Worm (Caenorhabditis elegans) whole organism, young adult: ENCODE results near the gene R12B2.2.

Source experiments
- F22D6.2 ChIP-seq: sonication (generic microtip); optimal IDR thresholded peaks from 2 replicates; lab custom pipeline; 2016; ENCODE audit warnings: mild to moderate bottlenecking, missing genetic modification characterization, missing compliant biosample characterization
- F33H1.4 ChIP-seq: fragments of 200-800 bp; sonication (Bioruptor generic); IDR thresholded peaks from 2 replicates; pipeline ENCODE4 v1.3.6; 2022; ENCODE audit warnings: missing genetic modification reagents, missing genetic modification characterization, missing compliant biosample characterization
- F39B2.1 ChIP-seq: fragments of 200-800 bp; sonication (Bioruptor generic); IDR thresholded peaks from 2 replicates; pipeline ENCODE4 v1.3.6; 2022; ENCODE audit warnings: missing genetic modification reagents, missing genetic modification characterization, missing compliant biosample characterization
- F52B5.7 ChIP-seq: sonication (generic microtip); optimal IDR thresholded peaks from 2 replicates; lab custom pipeline; 2016; ENCODE audit warnings: mild to moderate bottlenecking, missing genetic modification characterization, missing compliant biosample characterization
- F57A8.1 ChIP-seq: fragments of 200-800 bp; sonication (Bioruptor generic); optimal IDR thresholded peaks from 2 replicates; lab custom pipeline; 2018; ENCODE audit warnings: mild to moderate bottlenecking, missing genetic modification characterization, moderate library complexity, missing compliant biosample characterization
- K11D2.4 ChIP-seq: fragments of 200-800 bp; sonication (Bioruptor generic); IDR thresholded peaks from 2 replicates; pipeline ENCODE4 v1.3.6; 2022; ENCODE audit warnings: missing genetic modification reagents, missing genetic modification characterization, missing compliant biosample characterization
- K12H6.12 ChIP-seq: fragments of 200-800 bp; sonication (Bioruptor generic); optimal IDR thresholded peaks from 2 replicates; lab custom pipeline; 2018; ENCODE audit warnings: mild to moderate bottlenecking, missing genetic modification characterization, missing compliant biosample characterization
- T07F8.4 ChIP-seq: sonication (generic microtip); optimal IDR thresholded peaks from 2 replicates; lab custom pipeline; 2016; ENCODE audit warnings: mild to moderate bottlenecking, missing genetic modification characterization, moderate library complexity, missing compliant biosample characterization
- Y56A3A.18 ChIP-seq: fragments of 200-800 bp; sonication (Bioruptor generic); IDR thresholded peaks from 2 replicates; pipeline ENCODE4 v1.3.6; 2022; ENCODE audit warnings: missing genetic modification reagents, missing genetic modification characterization, missing compliant biosample characterization
- ZK185.1 ChIP-seq: sonication (generic microtip); optimal IDR thresholded peaks from 2 replicates; lab custom pipeline; 2016; ENCODE audit warnings: mild to moderate bottlenecking, missing genetic modification characterization, missing compliant biosample characterization; ENCODE audit not compliant: poor library complexity, severe bottlenecking
- aptf-3 ChIP-seq: fragments of 200-800 bp; sonication (Bioruptor generic); IDR thresholded peaks from 2 replicates; pipeline ENCODE4 v1.3.6; 2022; ENCODE audit warnings: missing genetic modification characterization, missing compliant biosample characterization
- athp-1 ChIP-seq: sonication (generic microtip); optimal IDR thresholded peaks from 2 replicates; lab custom pipeline; 2017; ENCODE audit warnings: mild to moderate bottlenecking, missing genetic modification characterization, missing compliant biosample characterization
- attf-5 ChIP-seq: fragments of 200-800 bp; sonication (Bioruptor generic); optimal IDR thresholded peaks from 2 replicates; lab custom pipeline; 2018; ENCODE audit warnings: mild to moderate bottlenecking, missing genetic modification characterization, missing compliant biosample characterization
- bed-1 ChIP-seq: fragments of 200-800 bp; sonication (Bioruptor generic); IDR thresholded peaks from 2 replicates; pipeline ENCODE4 v1.3.6; 2022; ENCODE audit warnings: missing genetic modification reagents, missing genetic modification characterization, missing compliant biosample characterization
- ceh-27 ChIP-seq: fragments of 200-800 bp; sonication (Bioruptor generic); optimal IDR thresholded peaks from 2 replicates; lab custom pipeline; 2018; ENCODE audit warnings: mild to moderate bottlenecking, missing genetic modification characterization, moderate library complexity, missing compliant biosample characterization
- ceh-91 ChIP-seq: fragments of 200-800 bp; sonication (Bioruptor generic); IDR thresholded peaks from 2 replicates; pipeline ENCODE4 v1.3.6; 2022; ENCODE audit warnings: missing genetic modification reagents, missing genetic modification characterization, missing compliant biosample characterization
- efl-1 ChIP-seq: fragments of 150-350 bp; optimal IDR thresholded peaks from 2 replicates; lab custom pipeline; 2014; ENCODE audit warnings: missing biosample characterization, missing genetic modification reagents, missing genetic modification characterization
- egl-44 ChIP-seq: fragments of 200-800 bp; sonication (Bioruptor generic); IDR thresholded peaks from 2 replicates; pipeline ENCODE4 v1.3.6; 2022; ENCODE audit warnings: missing genetic modification reagents, missing genetic modification characterization, missing compliant biosample characterization
- ets-4 ChIP-seq: fragments of 200-800 bp; sonication (Bioruptor generic); optimal IDR thresholded peaks from 2 replicates; lab custom pipeline; 2018; ENCODE audit warnings: mild to moderate bottlenecking, missing genetic modification characterization, missing compliant biosample characterization
- hsf-1 ChIP-seq: fragments of 200-800 bp; sonication (Bioruptor generic); IDR thresholded peaks from 2 replicates; pipeline ENCODE4 v1.3.6; 2022; ENCODE audit warnings: missing genetic modification reagents, missing genetic modification characterization, missing compliant biosample characterization
- let-607 ChIP-seq, 2 experiments: fragments of 200-800 bp in 1 of 2; sonication (Bioruptor generic) in 1 of 2; sonication (generic microtip) in 1 of 2; optimal IDR thresholded peaks; 2 replicates each; lab custom pipeline; 2016 to 2018; ENCODE audit warnings: mild to moderate bottlenecking in 2 of 2, missing compliant biosample characterization in 2 of 2, missing genetic modification characterization in 2 of 2, moderate library complexity in 2 of 2, missing genotype in 1 of 2
- lin-26 ChIP-seq: fragments of 200-800 bp; sonication (Bioruptor generic); IDR thresholded peaks from 2 replicates; pipeline ENCODE4 v1.3.6; 2022; ENCODE audit warnings: missing genetic modification reagents, missing genetic modification characterization, missing compliant biosample characterization
- lin-40 ChIP-seq: sonication (generic microtip); optimal IDR thresholded peaks from 2 replicates; lab custom pipeline; 2016; ENCODE audit warnings: missing genetic modification characterization, mild to moderate bottlenecking, missing compliant biosample characterization, missing genotype, missing genetic modification reagents
- lin-54 ChIP-seq: fragments of 200-800 bp; sonication (Bioruptor generic); optimal IDR thresholded peaks from 2 replicates; lab custom pipeline; 2018; ENCODE audit warnings: mild to moderate bottlenecking, missing genetic modification characterization, missing compliant biosample characterization
- lir-1 ChIP-seq: fragments of 200-800 bp; sonication (Bioruptor generic); conservative IDR thresholded peaks from 2 replicates; pipeline ENCODE4 v1.3.6; 2022; ENCODE audit warnings: missing genetic modification reagents, missing genetic modification characterization, missing compliant biosample characterization
- lsy-27 ChIP-seq: sonication (generic microtip); optimal IDR thresholded peaks from 2 replicates; lab custom pipeline; 2017; ENCODE audit warnings: missing genetic modification characterization, mild to moderate bottlenecking, missing compliant biosample characterization, antibody characterized with exemption, missing genotype, borderline replicate concordance; ENCODE audit not compliant: insufficient read depth
- madf-3 ChIP-seq: fragments of 200-800 bp; sonication (Bioruptor generic); IDR thresholded peaks from 2 replicates; pipeline ENCODE4 v1.3.6; 2022; ENCODE audit warnings: missing genetic modification reagents, missing genetic modification characterization, missing compliant biosample characterization
- madf-6 ChIP-seq: fragments of 200-800 bp; sonication (Bioruptor generic); IDR thresholded peaks from 2 replicates; pipeline ENCODE4 v1.3.6; 2022; ENCODE audit warnings: missing genetic modification reagents, missing genetic modification characterization, missing compliant biosample characterization
- madf-8 ChIP-seq: fragments of 200-800 bp; sonication (Bioruptor generic); conservative IDR thresholded peaks from 2 replicates; pipeline ENCODE4 v1.3.6; 2022; ENCODE audit warnings: missing genetic modification reagents, missing genetic modification characterization, missing compliant biosample characterization
- mes-4 ChIP-seq: sonication (generic microtip); optimal IDR thresholded peaks from 2 replicates; lab custom pipeline; 2016; ENCODE audit warnings: missing genotype, missing genetic modification characterization, missing compliant biosample characterization
- nhr-90 ChIP-seq: sonication (generic microtip); optimal IDR thresholded peaks from 2 replicates; lab custom pipeline; 2016; ENCODE audit warnings: missing genotype, mild to moderate bottlenecking, missing genetic modification characterization, missing compliant biosample characterization
- pbrm-1 ChIP-seq: fragments of 200-800 bp; sonication (Bioruptor generic); IDR thresholded peaks from 2 replicates; pipeline ENCODE4 v1.3.6; 2022; ENCODE audit warnings: missing genetic modification reagents, missing genetic modification characterization, missing compliant biosample characterization
- rec-8 ChIP-seq, 2 experiments: sonication (generic microtip); optimal IDR thresholded peaks; 2 replicates each; lab custom pipeline; 2016; ENCODE audit warnings: mild to moderate bottlenecking in 2 of 2, missing genetic modification characterization in 2 of 2, missing genetic modification reagents in 2 of 2, missing genotype in 2 of 2, missing biosample characterization in 1 of 2, missing compliant biosample characterization in 1 of 2, moderate library complexity in 1 of 2
- sea-2 ChIP-seq: fragments of 200-800 bp; sonication (Bioruptor generic); IDR thresholded peaks from 2 replicates; pipeline ENCODE4 v1.3.6; 2022; ENCODE audit warnings: missing genetic modification characterization, missing compliant biosample characterization
- snpc-1.1 ChIP-seq: sonication (generic microtip); optimal IDR thresholded peaks from 2 replicates; lab custom pipeline; 2017; ENCODE audit warnings: missing genetic modification characterization, mild to moderate bottlenecking, missing compliant biosample characterization, antibody characterized with exemption, moderate library complexity, missing genotype, missing genetic modification reagents; ENCODE audit not compliant: insufficient read depth
- snpc-3.4 ChIP-seq: sonication (generic microtip); optimal IDR thresholded peaks from 2 replicates; lab custom pipeline; 2017; ENCODE audit warnings: missing genetic modification characterization, mild to moderate bottlenecking, missing compliant biosample characterization, antibody characterized with exemption, moderate library complexity, missing genotype, missing genetic modification reagents
- snpc-4 ChIP-seq, 5 experiments: fragments of 150-350 bp in 1 of 5; sonication (generic microtip) in 4 of 5; optimal IDR thresholded peaks; 2 replicates each; lab custom pipeline; 2014 to 2018; ENCODE audit warnings: missing genetic modification characterization in 5 of 5, missing biosample characterization in 3 of 5, antibody characterized with exemption in 2 of 5, mild to moderate bottlenecking in 2 of 5, missing compliant biosample characterization in 2 of 5, missing genotype in 2 of 5, moderate library complexity in 2 of 5, missing genetic modification reagents in 1 of 5
- tbp1 ChIP-seq: fragments of 200-800 bp; sonication (Bioruptor generic); optimal IDR thresholded peaks from 2 replicates; lab custom pipeline; 2018; ENCODE audit warnings: mild to moderate bottlenecking, missing genetic modification characterization, missing compliant biosample characterization
- tbx-9 ChIP-seq: sonication (generic microtip); optimal IDR thresholded peaks from 2 replicates; lab custom pipeline; 2016; ENCODE audit warnings: borderline replicate concordance, missing genetic modification characterization, inconsistent platforms, missing compliant biosample characterization
- unc-130 ChIP-seq: sonication (generic microtip); optimal IDR thresholded peaks from 2 replicates; lab custom pipeline; 2016; ENCODE audit warnings: missing genetic modification reagents, missing genetic modification characterization, missing compliant biosample characterization
- xnd-1 ChIP-seq: sonication (generic microtip); optimal IDR thresholded peaks from 2 replicates; lab custom pipeline; 2016; ENCODE audit warnings: missing genotype, missing genetic modification reagents, missing genetic modification characterization, missing compliant biosample characterization
- zfh-2 ChIP-seq: fragments of 200-800 bp; sonication (Bioruptor generic); conservative IDR thresholded peaks from 2 replicates; pipeline ENCODE4 v1.3.6; 2022; ENCODE audit warnings: missing genetic modification reagents, missing genetic modification characterization, missing compliant biosample characterization
- ztf-18 ChIP-seq: sonication (generic microtip); optimal IDR thresholded peaks from 2 replicates; lab custom pipeline; 2016; ENCODE audit warnings: missing genotype, mild to moderate bottlenecking, missing genetic modification characterization, missing compliant biosample characterization

The R12B2.2 gene

DNA sequence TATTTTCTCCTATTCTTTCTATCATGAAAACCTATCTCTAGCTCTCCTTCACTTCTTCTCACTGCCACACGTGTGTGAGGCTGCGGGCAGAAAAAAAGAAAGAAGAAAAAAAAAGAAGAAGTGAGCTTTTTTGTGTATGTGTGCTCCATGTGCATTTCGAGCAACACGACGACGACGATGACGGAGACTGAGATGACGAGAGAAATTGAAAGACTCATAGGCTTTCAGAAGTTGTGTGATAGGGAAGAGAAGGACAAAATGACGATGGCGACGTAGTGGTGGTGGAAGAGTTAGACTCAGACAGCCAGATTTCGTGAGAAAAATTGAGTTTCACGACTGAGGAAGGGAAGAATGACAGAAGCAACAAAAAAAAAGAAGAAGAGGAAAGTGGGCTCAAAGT, 38.7 kb downstream of the R12B2.2 start (continued):
- TF ChIP-seq ceh-27 (GFP tag; lab: Kevin White, UChicago) = peak; percentile 27

DNA sequence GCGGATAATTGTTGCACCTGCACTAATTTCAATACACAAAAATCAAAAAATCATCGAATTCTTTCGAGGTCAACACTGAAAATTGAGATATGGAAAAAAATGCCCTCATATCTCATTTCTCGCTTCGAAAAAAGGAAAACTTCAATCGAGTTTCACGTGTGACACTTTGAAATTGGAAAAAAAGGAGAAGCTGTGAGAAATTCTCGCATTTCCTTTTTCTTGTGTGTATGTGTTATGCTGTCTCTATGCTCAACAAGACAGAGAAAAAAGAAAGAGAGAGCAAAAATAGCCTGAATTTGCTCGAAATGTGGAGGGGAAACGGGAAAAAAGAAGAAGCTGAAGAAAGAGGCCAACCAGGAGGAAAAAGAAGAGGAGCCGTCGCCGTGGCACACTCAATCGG, 39.6 kb downstream of the R12B2.2 start:
- TF ChIP-seq zfh-2 (GFP tag; lab: Robert Waterston, UW) (no peak), tbx-9 (tag; lab: Kevin White, UChicago) (no peak), sea-2 (no peak), T07F8.4 (tag; lab: Kevin White, UChicago) (no peak), mes-4 (no peak), unc-130 (GFP tag; lab: Kevin White, UChicago) (no peak), ceh-27 (GFP tag; lab: Kevin White, UChicago) (no peak), K11D2.4 (GFP tag; lab: Robert Waterston, UW) (no peak), egl-44 (GFP tag; lab: Robert Waterston, UW) (no peak), F57A8.1 (GFP tag; lab: Kevin White, UChicago) (no peak), F22D6.2 (tag; lab: Kevin White, UChicago) (no peak), ets-4 (GFP tag; lab: Kevin White, UChicago) (no peak), lsy-27 (tag; lab: Kevin White, UChicago) (no peak), K12H6.12 (no peak), madf-8 (GFP tag; lab: Robert Waterston, UW) (no peak), madf-3 (no peak), ceh-91 (GFP tag; lab: Robert Waterston, UW) (no peak)

DNA sequence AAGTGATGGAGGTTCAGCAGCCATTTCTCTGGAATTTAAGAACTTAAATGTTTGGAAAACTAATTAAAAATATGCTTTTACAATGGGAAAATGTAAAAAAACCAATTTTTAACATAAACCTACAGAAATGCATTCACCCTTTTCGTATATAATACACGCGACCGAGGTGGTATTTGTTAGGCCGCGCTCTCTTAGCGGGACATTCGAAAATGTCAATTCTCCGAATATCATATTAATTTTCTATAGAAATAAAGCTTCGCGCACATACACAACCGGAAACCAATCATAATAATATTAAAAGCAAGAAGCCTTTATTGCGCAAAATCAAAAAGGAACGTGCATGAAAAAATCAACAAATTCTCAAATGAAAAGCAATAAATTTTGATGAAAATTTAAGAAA, 46.4 kb downstream of the R12B2.2 start, which contains the start of gene ddx-23:
Gene ddx-23 (minus strand): TSS at position 30 of the 400 bp plus-strand sequence.
- TF ChIP-seq snpc-1.1 (tag; lab: Kevin White, UChicago) (no peak), attf-5 (GFP tag; lab: Kevin White, UChicago) (peak; percentile 9), athp-1 (tag; lab: Kevin White, UChicago) (peak; percentile 19), lin-26 (GFP tag; lab: Robert Waterston, UW) (peak; percentile 28; the same call in 1 of the 2 replicates), snpc-3.4 (tag; lab: Kevin White, UChicago) (peak; percentile 69), F33H1.4 (GFP tag; lab: Robert Waterston, UW) (peak; percentile 43; the same call in 1 of the 2 replicates), efl-1 (peak; percentile 12), lin-40 (tag; lab: Kevin White, UChicago) (peak; percentile 9), F57A8.1 (GFP tag; lab: Kevin White, UChicago) (no peak), lin-54 (peak; percentile 35), ZK185.1 (tag; lab: Kevin White, UChicago) (peak; percentile 57), aptf-3 (GFP tag; lab: Robert Waterston, UW) (0 out of 2 replicates have a peak, but pooled peaks have one; percentile 51), lir-1 (GFP tag; lab: Robert Waterston, UW) (no peak), Y56A3A.18 (GFP tag; lab: Robert Waterston, UW) (0 out of 2 replicates have a peak, but pooled peaks have one; percentile 65), hsf-1 (GFP tag; lab: Robert Waterston, UW) (no peak; the same call in 1 of the 2 replicates), bed-1 (GFP tag; lab: Robert Waterston, UW) (peak; percentile 29; the same call in 1 of the 2 replicates), let-607 (tag; optimal IDR thresholded peaks at IDR 0.05; lab: Kevin White, UChicago) (no peak), rec-8 (tag; optimal IDR thresholded peaks at IDR 0.05; lab: Kevin White, UChicago) (no peak), zfh-2 (GFP tag; lab: Robert Waterston, UW) (no peak), F39B2.1 (GFP tag; lab: Robert Waterston, UW) (peak; percentile 68; the same call in 1 of the 2 replicates), snpc-4 (GFP tag; optimal IDR thresholded peaks at IDR 0.05; lab: Kevin White, UChicago) (no peak), snpc-4 (tag; optimal IDR thresholded peaks at IDR 0.05; lab: Kevin White, UChicago) (peak in 2 of 4 experiments; percentile 40 to 45), ztf-18 (tag; lab: Kevin White, UChicago) (peak; percentile 15), madf-6 (GFP tag; lab: Robert Waterston, UW) (peak; percentile 68), tbp1 (GFP tag; lab: Kevin White, UChicago) (peak; percentile 45), nhr-90 (tag; lab: Kevin White, UChicago) (peak; percentile 27), xnd-1 (tag; lab: Kevin White, UChicago) (peak; percentile 38), pbrm-1 (GFP tag; lab: Robert Waterston, UW) (0 out of 2 replicates have a peak, but pooled peaks have one; percentile 37), F52B5.7 (tag; lab: Kevin White, UChicago) (peak; percentile 57)
